Worm (Caenorhabditis elegans): ENCODE measurements around the gene cyp-13A4.

The cyp-13A4 gene

DNA sequence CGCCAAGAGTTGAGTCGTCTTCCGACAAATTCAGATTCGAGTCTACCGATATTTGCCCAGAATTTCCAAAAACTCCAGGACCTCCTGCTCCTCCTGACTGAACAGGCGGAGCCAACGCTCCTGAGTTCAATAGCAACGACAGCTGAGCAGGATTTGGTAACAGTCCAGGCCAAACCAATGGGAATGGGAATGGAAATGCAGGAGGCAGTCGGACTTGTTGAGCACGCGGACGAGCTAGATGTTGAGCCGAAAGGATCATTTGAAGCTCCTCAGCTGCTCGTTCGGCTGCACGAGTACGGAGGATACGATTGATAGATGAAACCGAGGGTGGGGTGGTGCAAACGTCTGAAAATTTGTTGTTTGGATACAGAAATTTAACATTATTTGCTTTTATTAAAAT, 29.4 kb upstream of the cyp-13A4 start:
- TF ChIP-seq lin-11 (tag; optimal IDR thresholded peaks at IDR 0.05) (no peak), aly-2 (tag; optimal IDR thresholded peaks at IDR 0.05) (no peak), ztf-11 (tag; optimal IDR thresholded peaks at IDR 0.05) (no peak), unc-55 (GFP tag; optimal IDR thresholded peaks at IDR 0.05) (no peak), ceh-16 (tag; optimal IDR thresholded peaks at IDR 0.05) (no peak), nhr-25 (tag; optimal IDR thresholded peaks at IDR 0.05) (no peak), unc-62 (GFP tag; optimal IDR thresholded peaks at IDR 0.05) (no peak), peb-1 (tag; optimal IDR thresholded peaks at IDR 0.05) (no peak), fos-1 (tag; optimal IDR thresholded peaks at IDR 0.05) (no peak), ztf-1 (GFP tag; conservative IDR thresholded peaks at IDR 0.05) (no peak), lin-13 (GFP tag; optimal IDR thresholded peaks at IDR 0.05) (no peak), lin-39 (tag; optimal IDR thresholded peaks at IDR 0.05) (no peak)

DNA sequence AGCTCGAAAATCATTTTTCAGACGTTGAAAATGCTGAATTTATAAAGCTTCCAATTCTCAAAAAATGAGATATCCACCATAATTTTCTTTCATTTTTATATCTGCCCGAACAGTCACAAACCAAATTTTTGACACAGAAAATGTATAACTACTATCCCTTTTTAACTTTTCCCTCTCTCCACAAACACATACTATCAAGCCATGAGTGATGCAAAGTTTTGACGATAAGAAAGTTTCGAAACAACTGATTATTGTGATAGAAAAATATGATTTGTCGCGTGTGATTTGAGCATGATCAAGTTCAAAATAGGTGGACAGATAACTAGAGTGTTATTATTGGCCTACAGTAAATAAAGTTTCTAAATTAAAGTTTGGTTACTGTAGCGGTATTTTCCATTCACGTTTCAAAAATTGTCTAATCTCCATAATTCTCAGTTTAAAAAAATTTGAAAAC, 10.0 kb upstream of the cyp-13A4 start, which contains the start of gene cyp-13A8:
cyp-13A8 (minus strand) TSS at position 51 of the 454 bp plus-strand sequence.
- TF ChIP-seq ceh-16 (tag; optimal IDR thresholded peaks at IDR 0.05) (no peak), unc-39 (tag; optimal IDR thresholded peaks at IDR 0.05) (no peak), F13H6.1 (tag; optimal IDR thresholded peaks at IDR 0.05) (no peak), sma-9 (GFP tag; optimal IDR thresholded peaks at IDR 0.05) (peak; percentile 90), sma-9 (tag; optimal IDR thresholded peaks at IDR 0.05) (no peak), nhr-129 (tag; optimal IDR thresholded peaks at IDR 0.05) (peak; percentile 39), peb-1 (tag; optimal IDR thresholded peaks at IDR 0.05) (no peak), mdl-1 (tag; optimal IDR thresholded peaks at IDR 0.05) (no peak), crh-2 (tag; optimal IDR thresholded peaks at IDR 0.05) (peak; percentile 39), lin-13 (GFP tag; optimal IDR thresholded peaks at IDR 0.05) (no peak), nhr-21 (tag; optimal IDR thresholded peaks at IDR 0.05) (no peak), fos-1 (tag; optimal IDR thresholded peaks at IDR 0.05) (peak; percentile 94), mab-5 (tag; optimal IDR thresholded peaks at IDR 0.05) (no peak)

DNA sequence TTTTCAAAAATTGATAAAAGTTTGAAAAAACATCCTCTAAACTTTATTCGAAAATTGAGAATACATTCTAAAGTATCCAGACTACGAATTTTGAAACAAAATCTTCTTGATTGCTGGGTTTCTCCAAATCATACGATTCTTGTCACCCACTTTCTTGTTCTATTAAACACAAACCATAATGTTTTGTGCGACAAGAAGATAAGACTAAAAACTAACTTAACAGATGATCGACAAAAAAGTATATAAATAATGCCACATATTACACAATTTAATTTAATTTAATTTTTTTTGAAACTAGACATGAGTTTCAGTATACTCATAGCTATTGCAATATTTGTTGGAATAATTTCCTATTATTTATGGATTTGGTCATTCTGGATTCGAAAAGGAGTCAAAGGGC, 5.8 kb upstream of the cyp-13A4 start, which contains the start of gene cyp-13A7:
cyp-13A7 (plus strand) TSS at position 301 of the 400 bp plus-strand sequence.
- TF ChIP-seq Y55F3AM.14 (GFP tag; optimal IDR thresholded peaks at IDR 0.05) (no peak), sem-4 (tag; optimal IDR thresholded peaks at IDR 0.05) (no peak), nhr-10 (tag; optimal IDR thresholded peaks at IDR 0.05) (no peak)

DNA sequence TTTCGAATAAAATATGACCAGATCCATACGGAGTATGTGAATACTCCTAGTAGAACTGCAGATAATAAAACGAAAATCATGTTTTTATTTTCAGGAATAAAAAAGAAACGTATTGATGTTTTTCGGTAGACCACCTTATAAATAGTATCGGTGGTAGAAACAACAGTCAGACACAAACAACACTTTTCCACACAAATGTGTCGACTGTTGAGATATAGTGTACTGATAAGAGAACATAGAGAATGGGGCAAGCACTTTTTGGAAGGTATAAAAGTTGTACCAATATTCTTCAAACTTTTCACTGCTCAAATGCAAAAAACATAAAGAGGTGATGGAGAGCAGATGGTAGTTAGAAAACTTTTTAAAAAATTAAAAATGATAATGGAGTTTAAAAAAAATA, 5.1 kb upstream of the cyp-13A4 start, which contains the start of gene cyp-13A6:
cyp-13A6 (minus strand) TSS at position 180 of the 400 bp plus-strand sequence.
- TF ChIP-seq ztf-11 (tag; optimal IDR thresholded peaks at IDR 0.05) (no peak), nhr-12 (tag; optimal IDR thresholded peaks at IDR 0.05) (no peak), dmd-4 (tag; optimal IDR thresholded peaks at IDR 0.05) (no peak), ztf-4 (tag; optimal IDR thresholded peaks at IDR 0.05) (no peak), egl-27 (tag; optimal IDR thresholded peaks at IDR 0.05) (no peak), fos-1 (tag; optimal IDR thresholded peaks at IDR 0.05) (peak; percentile 62), C34F6.9 (tag; optimal IDR thresholded peaks at IDR 0.05) (no peak)

DNA sequence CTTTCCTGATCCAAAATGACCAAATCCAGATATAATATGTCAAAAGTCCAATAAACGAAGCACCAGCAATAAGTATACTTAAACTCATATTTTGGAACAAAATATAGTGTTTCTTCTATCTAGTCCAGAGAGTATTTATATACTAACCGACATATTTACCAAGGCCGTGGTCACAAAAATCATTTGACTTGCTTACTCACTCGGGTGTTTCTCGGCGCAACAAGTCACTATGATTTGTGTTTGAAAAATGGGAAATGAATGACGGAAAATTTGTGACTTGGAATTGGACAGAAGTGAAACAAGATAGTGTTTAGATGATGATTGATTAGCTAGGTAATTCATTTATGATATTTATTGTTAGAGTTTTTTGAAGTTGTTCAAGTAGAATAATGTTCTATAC, 2.7 kb upstream of the cyp-13A4 start, which contains the start of gene cyp-13A5:
cyp-13A5 (minus strand) TSS at position 112 of the 400 bp plus-strand sequence.
- TF ChIP-seq ztf-1 (GFP tag; conservative IDR thresholded peaks at IDR 0.05) (no peak), nhr-129 (tag; optimal IDR thresholded peaks at IDR 0.05) (peak; percentile 53), egl-27 (tag; optimal IDR thresholded peaks at IDR 0.05) (no peak), ztf-11 (tag; optimal IDR thresholded peaks at IDR 0.05) (no peak), lin-11 (tag; optimal IDR thresholded peaks at IDR 0.05) (no peak), sma-9 (GFP tag; optimal IDR thresholded peaks at IDR 0.05) (peak; percentile 68), sma-9 (tag; optimal IDR thresholded peaks at IDR 0.05) (no peak), alr-1 (tag; optimal IDR thresholded peaks at IDR 0.05) (no peak), mdl-1 (tag; optimal IDR thresholded peaks at IDR 0.05) (no peak), mbf-1 (tag; optimal IDR thresholded peaks at IDR 0.05) (no peak), blmp-1 (tag; optimal IDR thresholded peaks at IDR 0.05; ENCODE audit: insufficient read depth) (no peak), unc-62 (GFP tag; optimal IDR thresholded peaks at IDR 0.05) (no peak), F13H6.1 (tag; optimal IDR thresholded peaks at IDR 0.05) (no peak), skn-1 (tag; optimal IDR thresholded peaks at IDR 0.05) (no peak), nhr-11 (tag; optimal IDR thresholded peaks at IDR 0.05) (no peak), sma-3 (GFP tag; optimal IDR thresholded peaks at IDR 0.05) (peak; percentile 68), nhr-21 (tag; optimal IDR thresholded peaks at IDR 0.05) (no peak), unc-55 (GFP tag; optimal IDR thresholded peaks at IDR 0.05) (no peak), lin-13 (GFP tag; optimal IDR thresholded peaks at IDR 0.05) (no peak), snpc-4 (tag; optimal IDR thresholded peaks at IDR 0.05) (no peak), zag-1 (tag; optimal IDR thresholded peaks at IDR 0.05) (no peak), fos-1 (tag; optimal IDR thresholded peaks at IDR 0.05) (peak; percentile 92)

All from whole organism, L2 larva.